Fruit fly (Drosophila melanogaster): ENCODE measurements around the gene chas.

chas gene

DNA sequence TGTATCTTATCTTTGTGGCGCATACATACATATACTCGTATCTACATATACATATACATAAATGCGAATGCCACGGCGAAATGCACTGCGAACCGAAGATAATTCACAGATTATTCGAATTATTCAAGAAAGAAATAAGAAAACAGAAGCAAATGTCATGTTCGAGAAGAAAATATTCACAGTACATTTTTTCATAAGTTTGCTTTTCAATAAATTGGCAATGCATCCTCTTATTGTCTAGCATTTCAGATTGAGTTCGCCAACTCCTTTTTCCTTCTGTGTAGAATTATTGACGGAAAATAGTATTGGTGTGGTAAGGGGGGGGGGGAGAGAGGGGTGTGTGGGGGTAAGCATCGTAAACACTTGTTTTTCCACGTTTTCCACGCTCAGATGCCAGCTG lies 19.9 kb upstream of the chas start:
- TF ChIP-seq CG8478 (optimal IDR thresholded peaks at IDR 0.05) (no peak), psq (optimal IDR thresholded peaks at IDR 0.05) (no peak), pan (optimal IDR thresholded peaks at IDR 0.05) (no peak), Dll (optimal IDR thresholded peaks at IDR 0.05) (no peak), EcR (GFP tag; optimal IDR thresholded peaks at IDR 0.05) (no peak), usp (GFP tag; optimal IDR thresholded peaks at IDR 0.05) (no peak)

- TF ChIP-seq psq (optimal IDR thresholded peaks at IDR 0.05): no peak
These were observed 18.5 kb upstream of the chas start for dm6 chrX:17716814-17717565.

DNA sequence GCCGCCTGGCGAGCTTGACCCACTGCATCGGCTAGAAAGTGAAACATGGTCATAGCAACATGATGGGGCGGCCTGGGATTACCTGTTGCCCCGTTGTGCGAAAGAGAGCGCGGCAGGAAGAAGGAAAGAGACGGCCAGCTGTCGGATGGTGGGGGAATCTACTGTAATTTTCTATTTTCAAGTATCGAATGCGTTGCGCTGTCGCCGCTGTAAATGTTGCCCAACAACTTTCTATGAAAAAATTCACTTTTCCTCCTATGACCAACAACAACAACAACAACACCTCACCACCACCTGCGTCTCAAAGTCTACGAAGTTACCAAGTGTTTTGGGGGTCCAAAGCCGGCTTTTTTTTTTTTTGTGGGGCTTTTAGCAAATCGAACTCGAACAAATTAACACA lies 16.4 kb upstream of the chas start:
- TF ChIP-seq pan (optimal IDR thresholded peaks at IDR 0.05) (no peak), usp (GFP tag; optimal IDR thresholded peaks at IDR 0.05) (no peak), CG8478 (optimal IDR thresholded peaks at IDR 0.05) (no peak), EcR (GFP tag; optimal IDR thresholded peaks at IDR 0.05) (no peak), psq (optimal IDR thresholded peaks at IDR 0.05) (no peak), Dll (optimal IDR thresholded peaks at IDR 0.05) (no peak)

- TF ChIP-seq Dll (optimal IDR thresholded peaks at IDR 0.05) (no peak), CG8478 (optimal IDR thresholded peaks at IDR 0.05) (no peak)
These were observed 15.2 kb upstream of the chas start for dm6 chrX:17713740-17714135.

- no peak for TF ChIP-seq usp (GFP tag; optimal IDR thresholded peaks at IDR 0.05)
- TF ChIP-seq psq (optimal IDR thresholded peaks at IDR 0.05): no peak
- no peak for TF ChIP-seq Dll (optimal IDR thresholded peaks at IDR 0.05)
- no peak for TF ChIP-seq EcR (GFP tag; optimal IDR thresholded peaks at IDR 0.05)
- no peak for TF ChIP-seq pan (optimal IDR thresholded peaks at IDR 0.05)
These were observed 14.6 kb upstream of the chas start for dm6 chrX:17712995-17713739.

dm6 chrX:17712466-17712865 lies 13.9 kb upstream of the chas start:
- TF ChIP-seq EcR (GFP tag; optimal IDR thresholded peaks at IDR 0.05) (no peak), usp (GFP tag; optimal IDR thresholded peaks at IDR 0.05) (no peak), Dll (optimal IDR thresholded peaks at IDR 0.05) (no peak), CG8478 (optimal IDR thresholded peaks at IDR 0.05) (no peak), psq (optimal IDR thresholded peaks at IDR 0.05) (no peak), pan (optimal IDR thresholded peaks at IDR 0.05) (no peak)

dm6 chrX:17711916-17712315 lies 13.4 kb upstream of the chas start:
- TF ChIP-seq Dll (optimal IDR thresholded peaks at IDR 0.05) (no peak), CG8478 (optimal IDR thresholded peaks at IDR 0.05) (no peak), usp (GFP tag; optimal IDR thresholded peaks at IDR 0.05) (no peak), pan (optimal IDR thresholded peaks at IDR 0.05) (no peak), EcR (GFP tag; optimal IDR thresholded peaks at IDR 0.05) (no peak), psq (optimal IDR thresholded peaks at IDR 0.05) (no peak)

DNA sequence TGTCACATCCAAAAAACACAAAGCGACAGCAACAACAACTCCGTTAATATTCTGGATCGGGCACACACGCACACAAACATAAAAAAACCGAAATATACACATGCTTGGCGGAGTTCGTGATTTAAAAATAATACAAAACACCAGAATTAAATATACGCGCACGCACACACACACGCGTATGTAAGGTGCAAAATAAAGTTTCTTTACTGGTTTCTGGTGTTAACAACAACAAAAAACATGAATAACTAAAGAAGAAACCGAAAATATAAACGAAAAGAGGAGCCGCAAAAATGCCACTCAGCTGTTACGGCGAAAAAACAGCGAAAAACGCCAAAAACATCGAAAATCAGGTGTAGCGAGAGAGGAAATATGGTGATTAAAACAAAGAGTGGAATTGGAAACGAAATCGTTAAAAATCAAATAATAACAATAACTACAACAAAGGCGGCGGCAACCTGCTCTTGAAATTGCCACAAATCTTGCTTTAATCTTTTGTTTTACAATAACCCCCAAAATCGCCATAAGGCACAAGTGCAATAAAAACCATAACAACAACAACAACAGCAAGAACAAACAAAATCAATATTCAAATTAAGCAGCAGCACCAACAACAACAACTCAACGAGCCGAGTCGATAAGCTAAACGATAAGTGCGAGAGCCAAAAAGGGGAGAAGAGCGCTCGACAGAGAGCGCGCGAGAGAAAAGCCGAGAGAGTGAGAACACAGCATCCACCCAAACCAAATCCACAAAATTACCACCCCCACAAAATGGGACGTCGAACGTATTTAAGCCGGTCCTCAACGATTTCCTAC lies 11.9 kb upstream of the chas start:
- TF ChIP-seq pan (optimal IDR thresholded peaks at IDR 0.05) (no peak), usp (GFP tag; optimal IDR thresholded peaks at IDR 0.05) (no peak), psq (optimal IDR thresholded peaks at IDR 0.05) (no peak), Dll (optimal IDR thresholded peaks at IDR 0.05) (no peak), EcR (GFP tag; optimal IDR thresholded peaks at IDR 0.05) (no peak), CG8478 (optimal IDR thresholded peaks at IDR 0.05) (no peak)

DNA sequence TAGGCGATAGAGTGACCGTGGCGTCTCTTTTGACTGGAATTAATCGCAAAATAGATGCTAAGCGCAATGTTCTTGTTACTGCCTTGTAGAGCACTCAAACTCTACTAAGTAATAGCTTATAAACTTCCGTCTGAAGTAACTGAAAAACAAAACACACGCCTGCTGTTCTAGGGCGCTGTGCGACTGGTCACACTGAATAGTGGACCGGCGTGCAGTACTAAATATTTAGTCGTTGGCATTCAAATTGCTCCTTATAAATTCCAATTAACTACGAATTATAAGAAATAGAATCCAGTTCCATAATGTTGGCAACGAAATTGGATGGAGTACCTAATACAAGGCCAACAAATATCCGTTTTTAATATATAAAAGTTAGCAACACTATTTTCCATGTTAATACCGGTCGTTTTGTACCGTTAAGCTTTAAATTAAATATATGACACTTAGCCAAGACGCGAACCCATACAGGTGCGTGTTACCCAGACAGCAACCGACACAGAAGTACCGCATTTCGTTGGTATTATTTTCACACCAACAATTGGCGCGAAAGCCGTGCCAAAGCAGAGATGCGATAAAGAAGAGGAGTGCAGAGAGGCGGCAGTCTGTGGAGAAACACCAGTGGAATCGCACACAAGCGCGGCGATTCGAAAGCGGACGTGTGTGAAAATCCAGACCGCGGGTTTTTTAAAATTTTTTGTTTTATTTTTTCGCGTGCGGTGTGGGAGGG lies 11.2 kb upstream of the chas start, which contains the start of the genes CG8173 and raskol:
TSS of gene CG8173 (minus strand) at position 108 of the 727 bp plus-strand sequence.
TSS of gene raskol (plus strand) at position 599 of the 727 bp plus-strand sequence.
- TF ChIP-seq psq (optimal IDR thresholded peaks at IDR 0.05) (peak; percentile 66), Dll (optimal IDR thresholded peaks at IDR 0.05) (no peak)

DNA sequence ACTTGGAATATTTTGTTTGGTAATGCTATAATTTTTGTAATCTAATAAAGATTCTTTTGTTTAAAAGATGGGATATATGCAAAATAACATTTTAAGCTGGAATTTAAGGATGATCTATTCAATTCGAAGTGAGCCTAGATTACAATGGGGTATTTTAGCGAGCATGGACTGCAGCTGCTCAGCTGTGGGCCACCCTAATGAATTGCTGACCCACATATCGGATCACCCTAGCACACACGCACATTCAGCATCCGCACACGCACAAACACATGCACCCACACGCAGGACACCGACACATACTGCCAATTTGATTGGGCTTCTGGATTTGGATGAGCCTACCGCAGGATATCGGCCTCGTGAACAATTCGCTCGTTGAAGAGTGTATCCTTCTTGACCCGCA lies 10.3 kb upstream of the chas start:
- TF ChIP-seq usp (GFP tag; optimal IDR thresholded peaks at IDR 0.05): no peak
- TF ChIP-seq pan (optimal IDR thresholded peaks at IDR 0.05): no peak
- TF ChIP-seq CG8478 (optimal IDR thresholded peaks at IDR 0.05): no peak
- TF ChIP-seq Dll (optimal IDR thresholded peaks at IDR 0.05): no peak
- TF ChIP-seq psq (optimal IDR thresholded peaks at IDR 0.05): no peak
- no peak for TF ChIP-seq EcR (GFP tag; optimal IDR thresholded peaks at IDR 0.05)

DNA sequence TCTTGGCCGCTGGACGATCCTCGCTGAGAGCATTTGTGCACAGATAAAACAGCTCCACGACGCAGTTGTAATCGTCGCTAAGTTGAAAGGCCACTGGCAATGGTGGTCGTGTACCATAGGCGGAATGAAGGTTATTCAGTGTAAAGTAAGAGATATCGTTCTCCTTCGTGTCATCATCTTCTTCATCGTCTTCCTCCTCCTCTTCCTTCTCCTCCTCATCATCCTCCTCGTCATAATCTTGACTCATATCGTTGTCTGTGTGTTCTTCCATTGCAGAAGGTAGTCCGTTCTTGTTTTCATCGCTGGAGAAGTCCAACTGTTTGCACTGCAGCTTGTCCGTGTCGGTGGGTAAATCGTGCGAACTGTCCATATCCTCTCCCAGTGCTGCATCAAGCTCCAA lies 9.2 kb upstream of the chas start:
- TF ChIP-seq usp (GFP tag; optimal IDR thresholded peaks at IDR 0.05) (no peak), pan (optimal IDR thresholded peaks at IDR 0.05) (no peak), Dll (optimal IDR thresholded peaks at IDR 0.05) (no peak), psq (optimal IDR thresholded peaks at IDR 0.05) (no peak), EcR (GFP tag; optimal IDR thresholded peaks at IDR 0.05) (no peak), CG8478 (optimal IDR thresholded peaks at IDR 0.05) (no peak)

Data from whole organism.